Worm (Caenorhabditis elegans): Measurements from ENCODE around the gene elks-1.
"Not testable (repeated sequence)": the region's sequence is repeated elsewhere in the genome, so short reads cannot be mapped to it uniquely, and the experiment has no call there.

The elks-1 gene

DNA sequence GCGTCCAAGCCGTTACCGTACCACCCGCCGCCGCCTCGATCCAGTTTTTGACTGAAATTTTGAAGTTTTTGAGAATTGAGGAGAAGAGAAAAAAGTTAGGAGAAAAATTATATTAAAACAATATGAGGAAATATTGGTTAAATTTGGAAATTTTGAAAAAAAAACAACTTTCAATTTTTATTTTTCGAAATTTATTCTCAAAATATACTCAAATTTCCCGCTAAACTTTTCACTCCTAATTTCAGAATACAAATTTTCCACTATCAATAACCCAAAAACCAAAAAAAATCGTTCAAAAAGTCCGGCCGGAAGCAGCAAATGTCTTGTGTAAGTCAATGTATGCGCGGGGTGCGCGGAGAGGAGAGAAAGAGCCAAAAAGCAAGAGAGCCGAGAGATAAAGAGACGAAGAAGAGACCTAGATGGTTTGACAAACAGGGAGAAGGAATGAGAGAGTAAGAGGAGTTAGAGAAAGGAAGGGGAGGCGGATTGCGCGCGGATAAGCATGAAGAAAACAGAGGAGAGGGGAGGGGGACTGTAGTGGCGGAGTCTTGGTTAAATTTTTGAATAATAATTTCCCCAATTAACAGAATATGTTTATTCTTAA is at the start of gene elks-1:
Gene elks-1, minus strand, starts transcription at position 51 of the 604 bp plus-strand sequence.
- no peak for TF ChIP-seq unc-62 (GFP tag; optimal IDR thresholded peaks at IDR 0.05)

DNA sequence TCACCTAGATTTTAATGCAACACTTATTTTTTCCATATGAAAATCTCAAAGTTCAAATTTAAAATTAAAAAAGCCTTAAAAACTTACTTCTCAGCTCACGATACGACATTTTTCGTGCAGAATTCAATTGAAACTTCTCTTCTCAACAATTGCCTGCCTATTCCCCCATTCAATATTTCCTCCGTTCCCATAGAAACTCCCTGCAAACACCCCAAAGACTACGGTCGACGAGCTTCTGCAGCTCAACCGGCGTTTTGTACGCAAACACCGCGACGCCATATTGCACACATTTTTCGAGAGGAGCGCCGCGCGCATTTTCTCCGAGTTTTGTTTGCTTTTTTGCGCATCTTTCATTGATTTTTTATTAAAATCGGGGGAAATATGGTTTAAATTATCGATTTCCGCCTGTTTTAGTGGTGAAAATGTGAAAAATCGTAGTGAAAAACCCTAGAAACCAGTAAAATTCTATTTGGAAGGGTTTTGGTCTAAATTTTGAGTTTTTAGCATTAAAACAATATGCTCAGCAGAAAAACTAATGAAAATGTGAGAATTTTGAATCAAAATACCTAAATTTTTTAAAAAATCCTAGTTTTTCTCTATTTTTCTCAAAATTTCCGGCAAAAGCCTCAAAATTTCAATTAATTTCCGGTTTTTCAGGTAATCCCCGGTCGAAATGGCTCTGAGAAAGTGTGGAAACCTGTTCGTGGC is 49.3 kb upstream of the elks-1 start, which contains the start of the genes dyf-3 and pdhb-1:
Gene dyf-3, minus strand, starts transcription at position 217 of the 708 bp plus-strand sequence.
Gene pdhb-1, plus strand, starts transcription at position 658 of the 708 bp plus-strand sequence.
- no peak for TF ChIP-seq unc-62 (GFP tag; optimal IDR thresholded peaks at IDR 0.05)

DNA sequence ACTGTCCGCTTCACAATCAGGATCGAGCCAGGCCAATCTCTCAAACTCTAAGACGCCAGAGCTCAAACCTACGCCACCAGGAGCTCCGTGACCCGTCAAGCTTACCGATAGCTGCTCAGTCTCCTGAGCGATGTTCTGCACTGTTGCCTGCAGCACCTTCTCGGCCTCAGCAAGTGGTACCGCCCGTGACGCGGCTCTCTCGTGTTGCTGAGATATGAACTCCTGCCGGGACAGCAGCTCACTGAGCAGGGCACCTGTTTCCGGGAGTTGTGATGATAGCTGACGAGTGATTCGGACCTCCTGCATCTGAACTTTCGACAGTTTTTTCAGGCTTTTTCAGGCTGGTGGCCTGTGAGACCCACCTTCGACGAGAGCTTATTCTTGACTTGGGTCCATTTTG is 48.3 kb upstream of the elks-1 start:
- no peak for TF ChIP-seq unc-62 (GFP tag; optimal IDR thresholded peaks at IDR 0.05)

DNA sequence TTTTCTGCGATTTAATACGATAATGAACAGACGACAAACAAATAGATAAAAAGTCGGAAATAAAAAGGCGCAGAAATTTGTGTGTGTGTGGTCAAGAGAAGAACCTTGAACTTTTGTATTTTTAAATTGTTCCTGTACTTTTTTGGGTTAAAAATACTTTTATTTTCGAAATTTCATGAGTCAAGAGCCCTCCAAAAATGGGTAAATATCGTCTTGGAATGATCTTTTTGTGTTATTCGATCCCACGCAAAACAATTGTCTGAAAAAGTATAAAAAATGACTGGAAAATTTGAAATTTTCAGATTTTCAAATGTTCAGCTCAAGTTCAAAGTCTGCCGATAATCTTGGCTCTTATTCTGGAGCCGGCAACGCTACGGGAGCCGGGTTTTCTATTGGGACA is 45.8 kb upstream of the elks-1 start, which contains the start of gene C04C3.14:
Gene C04C3.14, plus strand, starts transcription at position 301 of the 400 bp plus-strand sequence.
- TF ChIP-seq unc-62 (GFP tag; optimal IDR thresholded peaks at IDR 0.05) = no peak

DNA sequence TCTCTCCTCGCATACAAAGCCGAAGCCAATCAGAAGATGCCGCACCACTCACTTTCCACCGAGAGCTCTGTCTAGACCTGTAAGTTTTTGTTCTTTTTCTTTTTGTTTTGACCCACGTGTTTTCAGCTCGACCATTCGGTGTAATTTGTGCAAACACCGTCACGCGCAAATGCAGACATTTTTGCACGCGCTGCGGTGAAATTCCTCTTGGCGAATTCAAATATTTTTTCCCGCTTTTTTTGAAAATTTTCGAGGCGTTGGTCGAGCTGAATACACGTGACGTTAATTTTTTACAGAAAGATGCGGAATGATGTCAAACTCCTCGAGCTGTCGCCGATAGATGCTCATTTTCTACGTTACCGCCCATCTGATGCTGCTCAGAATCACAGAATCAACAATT is 44.2 kb upstream of the elks-1 start, which contains the start of gene C04C3.4:
Gene C04C3.4, plus strand, starts transcription at position 301 of the 400 bp plus-strand sequence.
- not testable (repeated sequence) for TF ChIP-seq unc-62 (GFP tag; optimal IDR thresholded peaks at IDR 0.05)

DNA sequence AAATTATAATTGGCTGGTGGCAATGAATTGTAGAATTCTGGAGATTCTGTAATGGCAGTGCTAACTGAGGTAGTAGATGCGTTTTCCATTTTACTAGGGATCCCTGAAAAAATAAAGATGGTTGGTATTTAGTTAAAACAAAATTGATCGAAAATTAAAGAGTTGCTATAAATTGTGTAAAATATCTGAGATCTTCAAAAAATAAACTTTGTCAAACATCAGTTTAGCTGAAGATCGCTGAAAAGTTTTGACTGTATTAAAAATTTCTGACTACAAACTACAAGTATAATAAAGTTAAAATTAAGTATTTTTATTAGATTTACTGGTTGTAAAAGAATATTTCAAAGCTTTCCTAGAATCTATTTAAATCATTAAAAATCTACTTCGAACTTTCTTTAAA is 40.2 kb upstream of the elks-1 start, which contains the start of gene B0546.5:
Gene B0546.5, minus strand, starts transcription at position 101 of the 400 bp plus-strand sequence.
- TF ChIP-seq unc-62 (GFP tag; optimal IDR thresholded peaks at IDR 0.05) = not testable (repeated sequence)

DNA sequence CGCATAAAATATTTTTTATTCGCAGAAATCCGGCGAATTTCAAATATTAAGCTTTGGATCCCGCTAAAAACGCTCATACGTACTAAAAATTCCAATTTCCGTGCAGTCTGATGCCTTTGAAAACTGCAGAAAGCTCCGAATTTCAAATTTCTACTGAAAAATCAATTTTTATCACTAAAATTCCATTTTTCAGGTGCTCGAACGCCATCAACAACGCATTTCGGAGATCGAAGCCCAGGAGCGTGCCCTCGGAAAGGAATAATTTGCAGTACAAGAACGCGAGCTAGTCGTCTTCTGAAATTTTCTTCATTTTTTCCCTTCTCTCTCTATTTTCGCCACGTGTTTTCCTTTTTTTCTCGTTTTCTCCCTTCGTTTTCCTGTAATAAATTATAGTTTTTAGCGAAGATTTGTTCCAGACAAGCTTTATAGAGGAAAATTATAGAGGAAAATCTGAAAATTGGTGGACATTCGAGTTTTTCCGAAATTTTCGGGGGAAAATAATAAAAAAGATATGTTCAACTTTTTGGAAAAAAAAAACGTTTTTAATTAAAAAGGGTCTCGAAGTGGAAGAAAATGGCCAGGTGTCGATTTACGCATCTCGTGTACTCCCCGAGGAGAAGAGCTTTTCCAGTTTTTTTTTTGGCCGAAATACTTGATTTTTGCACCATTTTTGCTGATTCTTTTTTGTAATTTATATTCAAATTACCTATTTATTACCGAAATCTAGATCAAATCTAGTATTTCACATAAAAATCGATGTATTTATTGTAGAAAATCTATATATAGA is 36.9 kb upstream of the elks-1 start:
- TF ChIP-seq unc-62 (GFP tag; optimal IDR thresholded peaks at IDR 0.05) = no peak

DNA sequence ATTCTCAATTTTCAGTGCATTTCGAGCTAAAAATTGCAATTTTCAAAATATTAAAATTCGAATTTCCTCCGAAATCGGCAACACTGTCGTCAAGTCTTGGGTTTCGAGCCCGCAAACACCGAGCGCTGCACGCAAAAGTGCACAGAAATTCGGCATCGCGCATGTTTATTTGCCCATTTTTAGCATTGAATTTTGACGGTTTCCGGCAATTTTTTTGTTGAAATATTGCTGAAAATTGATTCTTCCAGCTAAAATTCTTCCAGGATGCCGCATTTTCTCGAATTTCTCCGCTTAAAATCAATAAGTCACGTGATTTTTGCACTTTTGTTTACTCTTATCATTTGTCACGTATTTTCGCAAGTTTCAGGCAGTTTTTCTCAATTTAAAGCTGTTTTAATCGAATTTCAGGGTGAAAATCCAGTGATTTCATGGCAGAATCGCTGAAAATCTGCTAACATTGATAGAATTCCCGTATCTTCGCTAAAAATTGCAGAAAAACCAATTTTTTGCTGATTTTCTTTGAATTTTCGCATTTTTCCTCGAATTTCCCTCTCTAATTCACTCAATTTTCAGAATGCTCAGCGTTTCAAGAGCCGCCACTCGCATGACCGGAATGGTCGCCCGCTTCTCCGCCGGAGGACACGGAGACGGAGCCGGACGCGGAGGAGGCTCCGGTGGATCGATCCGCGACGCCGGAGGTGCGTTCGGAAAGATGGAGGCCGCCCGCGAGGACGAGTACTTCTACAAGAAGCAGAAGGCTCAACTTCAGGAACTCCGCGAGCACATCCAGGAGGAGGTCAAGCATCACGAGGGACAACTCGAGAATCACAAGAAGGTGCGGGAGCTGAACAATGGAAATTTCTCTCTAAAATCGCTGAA is 35.7 kb upstream of the elks-1 start, which contains the start of gene mai-2:
Gene mai-2, plus strand, starts transcription at position 574 of the 879 bp plus-strand sequence.
- no peak for TF ChIP-seq unc-62 (GFP tag; optimal IDR thresholded peaks at IDR 0.05)

DNA sequence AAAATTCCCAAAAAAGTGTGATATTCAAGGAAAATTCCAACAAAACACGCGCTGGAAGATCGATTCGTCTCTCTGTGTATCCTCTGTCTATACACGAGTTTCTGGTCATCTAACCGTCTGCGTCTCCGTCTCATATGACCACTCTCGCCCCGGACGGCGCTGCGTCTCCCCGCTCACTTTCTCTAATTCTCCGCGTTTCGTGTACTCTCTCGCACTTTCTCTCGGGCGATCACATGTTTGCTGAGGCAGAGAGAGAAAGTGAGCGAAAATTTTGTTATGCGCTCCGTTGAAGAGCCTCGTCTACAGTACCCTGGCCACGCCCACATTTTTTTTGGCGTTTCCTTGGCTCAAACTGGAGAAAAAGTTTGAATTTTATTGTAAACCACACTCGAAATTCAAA is 34.8 kb upstream of the elks-1 start:
- no peak for TF ChIP-seq unc-62 (GFP tag; optimal IDR thresholded peaks at IDR 0.05)

DNA sequence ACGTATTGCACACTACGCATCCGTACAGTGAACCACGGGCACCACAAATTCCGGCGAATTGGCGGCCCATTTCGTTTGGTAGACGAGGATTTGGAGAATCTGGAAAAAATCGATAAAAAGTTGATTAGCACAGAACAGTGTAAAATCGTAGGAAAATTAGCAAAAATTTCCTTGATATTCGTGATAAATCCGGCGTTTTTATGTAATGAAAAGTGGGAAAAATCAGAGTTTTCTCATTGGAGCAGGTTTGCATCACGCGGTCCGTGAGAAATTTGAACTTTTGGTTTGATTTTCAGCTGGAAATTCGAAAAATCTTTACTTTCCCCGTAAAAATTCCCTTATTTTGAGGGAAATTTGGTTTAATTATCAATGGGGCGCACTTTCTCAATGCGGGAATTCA is 34.2 kb upstream of the elks-1 start, which contains the start of gene B0546.4:
Gene B0546.4, minus strand, starts transcription at position 101 of the 400 bp plus-strand sequence.
- TF ChIP-seq unc-62 (GFP tag; optimal IDR thresholded peaks at IDR 0.05) = no peak

DNA sequence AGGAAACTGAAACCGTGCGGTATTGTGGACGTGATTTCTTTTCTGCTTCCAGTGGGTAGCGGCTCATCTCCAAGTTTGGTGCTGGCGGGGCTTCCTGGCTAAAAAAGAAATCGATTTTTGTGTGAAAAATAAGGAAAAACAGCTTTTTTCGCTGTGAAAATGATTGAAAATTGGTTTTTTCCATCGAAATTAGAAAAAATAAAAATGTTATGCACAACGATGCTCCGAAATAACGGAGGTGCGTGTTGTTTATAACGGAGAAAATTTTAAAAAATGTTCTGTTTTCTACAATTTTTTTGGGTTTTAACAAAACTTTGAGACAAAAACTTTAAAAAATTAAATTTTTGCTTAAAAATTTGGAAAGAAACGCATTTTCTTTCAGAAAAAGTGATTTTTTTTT is 33.4 kb upstream of the elks-1 start:
- no peak for TF ChIP-seq unc-62 (GFP tag; optimal IDR thresholded peaks at IDR 0.05)

DNA sequence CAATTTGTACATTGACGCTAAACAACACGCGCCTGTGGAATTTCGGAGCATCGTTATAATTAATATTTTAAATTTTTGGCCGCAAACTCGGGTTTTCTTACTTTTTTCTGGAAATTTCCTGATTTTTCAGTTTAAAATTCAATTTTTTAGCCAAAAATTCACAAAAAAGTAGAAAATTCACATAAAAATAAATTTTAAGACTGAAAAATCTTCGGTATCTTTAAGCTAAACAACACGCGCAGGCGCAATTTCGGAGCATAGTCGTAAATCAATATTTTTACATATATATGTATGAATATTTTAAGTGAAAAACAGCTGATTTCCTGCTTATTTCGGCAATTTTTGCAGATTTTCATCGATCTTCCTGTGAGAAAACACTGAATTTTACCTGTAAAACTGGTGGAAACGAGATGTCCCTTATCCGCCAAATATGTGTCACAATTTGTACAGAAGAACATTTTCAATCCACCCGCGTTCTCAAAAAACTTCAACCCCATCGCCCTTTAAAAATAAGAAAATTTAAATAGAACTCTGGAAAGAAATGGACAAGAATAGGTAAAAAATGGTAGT is 32.6 kb upstream of the elks-1 start, which contains the start of gene B0546.3:
Gene B0546.3, minus strand, starts transcription at position 504 of the 570 bp plus-strand sequence.
- TF ChIP-seq unc-62 (GFP tag; optimal IDR thresholded peaks at IDR 0.05) = no peak

DNA sequence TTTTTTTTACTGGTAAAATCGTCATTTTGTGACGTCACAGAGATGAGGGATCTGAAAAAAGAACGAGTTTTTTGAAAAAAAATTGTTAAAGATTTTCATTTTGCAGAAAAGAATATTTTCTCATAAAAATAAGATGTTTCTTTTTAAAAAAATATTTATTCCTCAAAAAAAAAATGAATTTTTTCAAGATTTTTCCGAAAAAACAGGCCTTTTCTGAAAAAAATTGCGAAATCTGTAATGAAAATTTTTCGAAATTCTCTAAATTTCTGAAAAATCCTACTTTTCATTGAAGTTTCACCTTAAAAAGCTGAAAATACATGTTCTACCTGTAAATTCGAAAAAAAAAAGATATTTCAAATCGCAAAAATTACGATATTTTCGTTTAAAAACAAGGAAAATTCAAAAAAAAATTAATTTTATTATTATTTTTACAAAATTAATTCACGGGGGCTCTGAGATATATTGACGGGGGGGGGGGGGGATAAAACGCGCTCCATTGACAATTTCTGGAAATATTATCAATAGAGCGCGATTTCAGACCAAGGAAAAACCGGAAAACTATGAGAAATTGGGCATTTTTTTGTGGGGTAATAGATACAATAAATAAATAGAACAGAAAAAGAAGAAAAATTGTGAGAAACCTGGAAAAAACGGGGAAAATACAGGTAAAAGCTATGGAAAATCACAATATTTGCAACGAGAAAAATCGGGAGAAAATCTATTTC is 28.4 kb upstream of the elks-1 start, which contains the start of gene otub-4:
Gene otub-4, minus strand, starts transcription at position 51 of the 725 bp plus-strand sequence.
- TF ChIP-seq unc-62 (GFP tag; optimal IDR thresholded peaks at IDR 0.05) = no peak

DNA sequence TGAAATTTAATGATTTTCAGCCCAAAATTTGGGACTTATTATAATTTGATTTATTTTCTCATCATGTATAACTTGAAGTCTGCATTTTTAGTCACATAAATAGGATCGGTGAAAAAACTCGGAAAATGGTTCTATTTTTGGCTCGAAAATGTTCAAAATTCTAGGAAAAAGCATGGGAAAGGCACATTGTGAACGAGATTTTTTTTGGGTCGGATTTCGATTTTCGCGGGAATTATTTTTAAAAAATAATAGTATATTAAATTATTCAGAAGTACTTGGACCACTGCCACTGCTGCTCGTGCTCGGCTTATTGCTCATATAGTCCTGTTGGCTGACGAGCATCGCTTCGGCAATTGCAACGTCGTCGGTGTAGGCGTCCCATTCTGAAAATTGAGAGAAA is 23.5 kb upstream of the elks-1 start:
- no peak for TF ChIP-seq unc-62 (GFP tag; optimal IDR thresholded peaks at IDR 0.05)
